Fruit fly (Drosophila melanogaster) whole organism: ENCODE data around the gene Eip74EF.

Experiments used
- CG8478 ChIP-seq: fragments of >200 bp; optimal IDR thresholded peaks from 2 replicates; lab custom pipeline; 2018; ENCODE audit warnings: inconsistent platforms
- Dll ChIP-seq: fragments of >200 bp; optimal IDR thresholded peaks from 2 replicates; lab custom pipeline; 2017
- EcR ChIP-seq, 2 experiments: fragments of >200 bp; optimal IDR thresholded peaks; 2 replicates each; lab custom pipeline; 2017; ENCODE audit warnings: missing biosample characterization in 2 of 2, missing genetic modification characterization in 2 of 2, missing genetic modification reagents in 2 of 2
- pan ChIP-seq: fragments of >200 bp; optimal IDR thresholded peaks from 2 replicates; lab custom pipeline; 2017
- psq ChIP-seq: fragments of >200 bp; optimal IDR thresholded peaks from 2 replicates; lab custom pipeline; 2017
- usp ChIP-seq: fragments of >200 bp; optimal IDR thresholded peaks from 2 replicates; lab custom pipeline; 2017; ENCODE audit warnings: missing biosample characterization, missing genetic modification characterization, mixed read lengths

DNA sequence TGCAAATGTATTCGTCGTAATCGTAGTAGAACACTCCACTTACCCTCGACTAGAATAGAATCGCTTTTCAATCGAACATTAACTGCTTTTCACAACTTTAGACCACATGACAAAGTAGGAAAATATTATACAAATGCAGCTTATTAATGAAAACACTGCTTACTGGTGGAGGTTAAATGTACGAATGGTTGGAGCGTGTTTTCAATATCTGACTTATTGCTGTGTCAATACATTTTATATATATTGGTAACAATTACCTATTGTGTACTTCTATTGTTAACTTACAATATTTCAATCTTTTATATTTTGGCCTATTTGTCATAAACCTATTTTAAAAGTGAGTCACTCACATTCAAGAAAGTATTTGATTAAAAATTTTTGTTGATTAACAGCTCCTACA is 79.1 kb downstream of the Eip74EF start:
- TF ChIP-seq Dll (lab: Kevin White, UChicago) (no peak), usp (GFP tag; lab: Kevin White, UChicago) (no peak), EcR (GFP tag; optimal IDR thresholded peaks at IDR 0.05; lab: Kevin White, UChicago) (no peak), pan (no peak), psq (no peak), CG8478 (lab: Kevin White, UChicago) (no peak)
